Fruit fly (Drosophila melanogaster): ENCODE measurements around the gene CG32820.

- TF ChIP-seq Ets98B (GFP tag; IDR thresholded peaks at IDR 0.05) (no peak), CG8301 (tag; optimal IDR thresholded peaks at IDR 0.05) (no peak), CG34367 (tag; optimal IDR thresholded peaks at IDR 0.05) (no peak)
Observed at dm6 chrX:21562844-21563243, 52.2 kb downstream of the CG32820 start.

Measured in whole organism, pupa.